Worm (Caenorhabditis elegans) whole organism, dauer: ENCODE results near the gene B0035.18.
"Not testable (repeated sequence)": the region's sequence is repeated elsewhere in the genome, so short reads cannot be mapped to it uniquely, and the experiment has no call there.

Source experiments
- unc-62 ChIP-seq: sonication (generic microtip); optimal IDR thresholded peaks from 2 replicates; lab custom pipeline; 2017; ENCODE audit warnings: missing biosample characterization, missing genetic modification reagents, missing genetic modification characterization

Gene B0035.18

DNA sequence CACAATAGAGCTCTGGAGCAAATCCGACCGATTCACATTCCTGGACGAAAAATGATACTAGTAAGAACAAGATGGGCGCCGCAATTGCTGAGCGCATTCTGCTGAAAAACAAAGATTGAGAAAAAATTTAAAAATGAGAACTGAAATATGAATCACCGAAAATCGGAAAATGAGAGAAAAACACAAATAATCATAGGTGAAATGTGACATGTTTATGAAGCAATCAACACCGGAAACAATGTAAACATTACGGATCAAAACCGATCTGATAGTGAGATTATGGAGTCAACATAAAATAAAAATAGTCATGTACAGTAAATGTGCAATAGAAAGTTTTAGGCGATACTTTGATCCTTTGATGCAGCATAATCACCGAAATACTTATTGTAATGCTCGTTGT lies 6.2 kb upstream of the B0035.18 start, which contains the start of gene dnj-2:
TSS of gene dnj-2 (minus strand) at position 101 of the 400 bp plus-strand sequence.
- no peak for TF ChIP-seq unc-62 (GFP tag; lab: Kevin White, UChicago)

- TF ChIP-seq unc-62 (GFP tag; lab: Kevin White, UChicago), result no peak
Observed at ce11 chrIV:11314885-11315284, 5.2 kb upstream of the B0035.18 start, which contains the start of the genes B0035.3, B0035.22 and pfd-4. TSS of gene B0035.3 (minus strand) at chrIV:11314998. TSS of gene B0035.22 (plus strand) at chrIV:11315153. TSS of gene pfd-4 (plus strand) at chrIV:11315207.

DNA sequence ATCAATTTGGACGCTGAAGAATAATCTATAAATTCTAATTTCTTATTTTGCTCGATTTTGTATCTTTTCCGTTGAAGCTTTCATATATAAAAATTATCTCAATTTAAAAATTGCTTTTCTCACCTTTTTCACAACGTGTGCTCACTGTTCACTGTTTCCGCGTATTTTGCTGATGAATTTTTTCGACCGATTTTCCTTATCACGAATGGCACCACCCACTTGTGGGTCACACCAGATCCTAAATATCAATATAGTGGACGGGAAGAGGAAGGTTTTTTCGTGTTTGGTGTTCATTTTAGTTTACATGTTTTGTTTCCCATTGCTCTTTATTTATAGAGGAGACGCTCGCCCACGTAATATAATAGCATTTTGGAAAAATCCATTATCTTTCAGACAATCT lies 4.4 kb upstream of the B0035.18 start:
- no peak for TF ChIP-seq unc-62 (GFP tag; lab: Kevin White, UChicago)

- TF ChIP-seq unc-62 (GFP tag; lab: Kevin White, UChicago), result no peak
Observed at ce11 chrIV:11316106-11316505, 4.0 kb upstream of the B0035.18 start.

ce11 chrIV:11316640-11317039 lies 3.5 kb upstream of the B0035.18 start:
- TF ChIP-seq unc-62 (GFP tag; lab: Kevin White, UChicago), result no peak

DNA sequence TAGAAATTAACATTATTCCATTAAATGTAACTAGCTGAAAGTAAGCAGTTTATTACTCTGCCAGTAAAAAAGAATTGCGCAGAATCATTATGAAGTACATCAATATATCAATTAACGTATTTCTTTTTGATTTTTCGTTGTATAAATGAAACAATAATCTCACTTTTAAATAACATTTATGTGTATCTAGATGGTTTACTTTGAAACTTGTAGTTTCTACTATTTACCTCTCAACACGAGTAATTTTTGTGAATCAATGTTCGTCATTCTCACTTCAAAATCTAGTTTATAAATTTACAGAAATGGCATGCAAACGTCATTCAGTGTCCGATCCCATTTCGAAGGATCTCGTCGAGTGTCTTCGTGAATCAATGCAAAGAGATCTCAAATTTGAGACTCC lies 3.0 kb upstream of the B0035.18 start, which contains the start of gene gspd-1:
TSS of gene gspd-1 (plus strand) at position 301 of the 400 bp plus-strand sequence.
- TF ChIP-seq unc-62 (GFP tag; lab: Kevin White, UChicago), result no peak

- no peak for TF ChIP-seq unc-62 (GFP tag; lab: Kevin White, UChicago)
Observed at ce11 chrIV:11320500-11320899, 388 bp downstream of the B0035.18 start, which contains the start of gene edg-1. TSS of gene edg-1 (plus strand) at chrIV:11320800.

DNA sequence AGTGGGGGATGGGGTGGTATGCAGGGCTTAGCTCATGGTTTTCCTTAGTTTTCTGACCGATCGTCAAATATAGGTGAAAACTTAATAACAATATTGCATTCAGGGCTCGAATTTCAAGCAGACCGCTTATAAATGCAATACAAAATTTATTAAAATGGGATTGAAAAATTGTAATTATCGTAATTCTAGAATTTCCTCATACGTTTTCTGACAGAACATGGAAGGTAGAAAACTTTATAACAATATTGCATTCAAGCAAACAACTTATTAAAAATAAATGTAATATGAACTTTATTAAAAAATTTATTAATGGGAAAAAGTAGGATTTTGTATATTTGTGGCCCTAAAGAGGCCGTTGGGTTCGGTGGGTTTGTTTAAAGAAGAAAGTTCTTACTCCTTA lies 3.6 kb downstream of the B0035.18 start:
- TF ChIP-seq unc-62 (GFP tag; lab: Kevin White, UChicago), result no peak

DNA sequence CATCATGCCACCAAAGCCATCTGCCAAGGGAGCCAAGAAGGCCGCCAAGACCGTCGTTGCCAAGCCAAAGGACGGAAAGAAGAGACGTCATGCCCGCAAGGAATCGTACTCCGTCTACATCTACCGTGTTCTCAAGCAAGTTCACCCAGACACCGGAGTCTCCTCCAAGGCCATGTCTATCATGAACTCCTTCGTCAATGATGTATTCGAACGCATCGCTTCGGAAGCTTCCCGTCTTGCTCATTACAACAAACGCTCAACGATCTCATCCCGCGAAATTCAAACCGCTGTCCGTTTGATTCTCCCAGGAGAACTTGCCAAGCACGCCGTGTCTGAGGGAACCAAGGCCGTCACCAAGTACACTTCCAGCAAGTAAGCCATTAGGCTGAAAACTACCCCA lies 4.6 kb downstream of the B0035.18 start, which contains the start of gene his-48:
TSS of gene his-48 (plus strand) at position 5 of the 400 bp plus-strand sequence.
- not testable (repeated sequence) for TF ChIP-seq unc-62 (GFP tag; lab: Kevin White, UChicago)

DNA sequence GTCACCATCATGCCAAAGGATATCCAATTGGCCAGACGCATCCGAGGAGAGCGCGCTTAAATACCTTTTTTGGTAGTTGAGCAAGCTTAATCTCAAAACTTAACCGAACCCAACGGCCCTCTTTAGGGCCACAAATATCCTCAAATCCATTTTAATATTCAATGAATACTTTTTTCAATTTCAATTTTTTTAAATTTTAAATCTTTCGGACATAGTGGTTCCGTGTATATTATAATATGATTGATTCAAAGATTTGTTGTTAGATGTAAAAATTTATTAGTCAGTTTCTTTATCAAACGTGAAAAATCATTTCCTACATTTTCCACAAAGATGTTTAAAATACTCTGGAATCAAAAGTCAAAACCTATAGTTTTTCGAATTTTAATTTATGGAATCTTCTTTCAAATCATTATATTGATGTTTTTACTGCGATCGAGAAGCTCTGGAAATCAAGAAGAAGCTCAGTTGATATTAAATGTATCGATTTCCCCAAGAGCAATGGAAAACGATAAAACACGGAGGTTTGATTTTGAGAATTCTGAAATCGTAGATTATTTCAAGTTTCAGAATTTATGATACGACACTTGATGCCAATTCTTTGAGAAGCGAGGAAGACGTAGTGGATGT lies 6.9 kb downstream of the B0035.18 start, which contains the start of gene B0035.21:
TSS of gene B0035.21 (plus strand) at position 322 of the 627 bp plus-strand sequence.
- TF ChIP-seq unc-62 (GFP tag; lab: Kevin White, UChicago), result no peak

- no peak for TF ChIP-seq unc-62 (GFP tag; lab: Kevin White, UChicago)
Observed at ce11 chrIV:11329269-11329668, 9.2 kb downstream of the B0035.18 start, which contains the start of gene leo-1. TSS of gene leo-1 (minus strand) at chrIV:11329369.

DNA sequence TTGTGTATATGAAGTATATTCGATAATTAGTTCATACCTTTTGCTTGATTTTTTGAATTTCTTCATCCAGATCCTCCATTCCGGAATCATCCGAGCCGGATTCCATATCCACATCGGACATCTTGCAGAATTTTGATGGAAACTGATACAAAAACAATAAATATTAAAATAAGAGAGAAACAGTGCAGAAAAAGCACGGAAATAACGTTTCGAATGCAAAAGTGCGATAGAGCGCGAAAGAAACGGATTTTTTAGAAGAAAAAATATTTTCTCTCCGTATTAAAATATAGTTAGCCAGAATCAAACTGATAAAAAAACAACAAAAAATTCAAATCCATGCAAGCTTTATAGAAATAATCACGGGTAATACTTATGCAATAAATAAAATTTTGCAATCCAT lies 12.6 kb downstream of the B0035.18 start, which contains the start of gene sart-3:
TSS of gene sart-3 (minus strand) at position 219 of the 400 bp plus-strand sequence.
- no peak for TF ChIP-seq unc-62 (GFP tag; lab: Kevin White, UChicago)

DNA sequence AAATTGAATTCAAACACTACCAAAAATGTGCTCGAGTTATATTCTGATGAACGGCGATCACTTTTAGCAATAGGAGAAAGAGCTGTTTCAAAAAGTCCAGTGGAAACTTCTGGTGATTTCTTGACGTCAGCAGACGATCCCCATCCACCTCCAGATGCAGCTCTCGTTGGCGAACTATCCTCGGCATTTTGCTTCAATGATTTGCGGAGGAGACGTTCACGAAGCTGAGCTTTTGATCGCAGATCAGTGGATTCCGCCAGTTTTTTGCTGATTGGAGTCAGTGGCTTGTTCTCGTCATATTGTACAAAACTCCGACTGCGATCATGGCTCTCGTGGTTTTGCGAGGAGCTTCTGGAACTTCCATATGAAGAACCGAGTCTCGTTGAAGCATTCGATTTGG lies 16.1 kb downstream of the B0035.18 start:
- TF ChIP-seq unc-62 (GFP tag; lab: Kevin White, UChicago), result no peak

- TF ChIP-seq unc-62 (GFP tag; lab: Kevin White, UChicago), result no peak
Observed at ce11 chrIV:11337021-11337420, 16.9 kb downstream of the B0035.18 start, which contains the start of gene F54E12.2. TSS of gene F54E12.2 (minus strand) at chrIV:11337184.

- no peak for TF ChIP-seq unc-62 (GFP tag; lab: Kevin White, UChicago)
Observed at ce11 chrIV:11340735-11341443, 20.8 kb downstream of the B0035.18 start.

DNA sequence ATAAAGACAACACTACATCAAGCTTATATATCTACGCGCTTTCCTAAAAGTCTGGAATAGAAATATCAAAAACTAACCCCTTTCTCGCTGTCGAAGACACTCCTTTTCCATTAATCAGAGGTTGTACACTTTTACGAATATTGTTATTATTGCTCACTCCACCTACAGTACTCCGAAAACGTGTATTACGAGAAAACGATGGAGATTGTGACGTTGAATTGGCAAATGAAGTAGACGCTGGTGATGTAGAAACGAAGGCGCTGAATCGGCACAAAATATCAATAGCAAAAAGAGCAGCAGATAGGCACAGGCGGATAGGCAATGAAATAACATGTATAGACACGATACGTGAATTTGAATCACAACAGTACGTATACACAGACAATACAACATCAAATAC lies 24.2 kb downstream of the B0035.18 start:
- no peak for TF ChIP-seq unc-62 (GFP tag; lab: Kevin White, UChicago)
